Worm (Caenorhabditis elegans): ENCODE measurements around the gene lido-10.

Gene lido-10

DNA sequence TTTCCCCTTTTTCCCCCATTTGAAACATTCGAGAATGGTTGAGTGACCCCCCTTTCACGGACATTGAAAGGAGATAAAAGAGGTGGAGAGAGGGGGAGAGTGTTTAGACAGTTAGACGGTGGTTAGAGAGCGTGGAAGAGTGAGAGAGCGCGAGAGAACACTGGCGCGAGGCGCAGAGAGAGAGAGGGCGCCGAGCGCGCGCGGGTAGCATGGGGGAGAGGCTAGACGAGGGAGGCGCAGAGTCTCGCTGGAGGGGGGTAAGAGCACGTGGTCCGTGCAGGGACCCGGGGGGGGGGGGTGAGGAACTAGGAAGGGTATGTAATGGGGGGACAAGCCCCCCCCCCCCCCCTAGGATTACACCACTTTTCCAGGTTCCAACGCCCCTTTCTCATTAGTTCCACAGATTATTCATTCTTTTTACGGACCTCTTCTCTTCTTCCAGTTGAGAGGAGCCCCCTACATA lies 28.3 kb upstream of the lido-10 start (continued):
- TF ChIP-seq nhr-41 (GFP tag; IDR thresholded peaks at IDR 0.05): peak; percentile 97
- peak; percentile 76 for TF ChIP-seq nhr-111 (GFP tag; optimal IDR thresholded peaks at IDR 0.05)
- TF ChIP-seq F49E8.2 (tag; optimal IDR thresholded peaks at IDR 0.05; ENCODE audit: borderline replicate concordance): no peak
- TF ChIP-seq nhr-6 (tag; optimal IDR thresholded peaks at IDR 0.05): peak; percentile 90
- TF ChIP-seq hlh-30 (tag; optimal IDR thresholded peaks at IDR 0.05; ENCODE audit: insufficient read depth): peak; percentile 97
- TF ChIP-seq ZK337.2 (GFP tag; IDR thresholded peaks at IDR 0.05): 0 out of 2 replicates have a peak, but pooled peaks have one; percentile 6
- TF ChIP-seq ceh-32 (tag; optimal IDR thresholded peaks at IDR 0.05; ENCODE audit: poor library complexity): peak; percentile 29
- TF ChIP-seq hlh-11 (tag; optimal IDR thresholded peaks at IDR 0.05): peak; percentile 98
- peak; percentile 96 for TF ChIP-seq T26A8.4 (GFP tag; IDR thresholded peaks at IDR 0.05)
- peak; percentile 86; the same call in 1 of the 2 replicates for TF ChIP-seq nhr-42 (GFP tag; IDR thresholded peaks at IDR 0.05)
- peak; percentile 46 for TF ChIP-seq Y5F2A.4 (GFP tag; optimal IDR thresholded peaks at IDR 0.05)
- TF ChIP-seq nhr-102 (tag; optimal IDR thresholded peaks at IDR 0.05): peak; percentile 86
- peak; percentile 81; the same call in 1 of the 2 replicates for TF ChIP-seq tag-97 (GFP tag; IDR thresholded peaks at IDR 0.05)
- no peak for TF ChIP-seq ceh-28 (tag; optimal IDR thresholded peaks at IDR 0.05)
- no peak for TF ChIP-seq daf-8 (GFP tag; IDR thresholded peaks at IDR 0.05)
- TF ChIP-seq nhr-48 (tag; optimal IDR thresholded peaks at IDR 0.05): peak; percentile 89
- TF ChIP-seq mep-1 (tag; optimal IDR thresholded peaks at IDR 0.05): peak; percentile 96
- no peak for TF ChIP-seq ZK546.5 (tag; optimal IDR thresholded peaks at IDR 0.05)
- peak; percentile 98 for TF ChIP-seq gei-8 (GFP tag; optimal IDR thresholded peaks at IDR 0.05)
- no peak for TF ChIP-seq Y105C5A.15 (GFP tag; IDR thresholded peaks at IDR 0.05)
- no peak for TF ChIP-seq Y48G9A.11 (GFP tag; IDR thresholded peaks at IDR 0.05)
- peak; percentile 91 for TF ChIP-seq jun-1 (tag; optimal IDR thresholded peaks at IDR 0.05)
- TF ChIP-seq php-3 (GFP tag; IDR thresholded peaks at IDR 0.05): peak; percentile 94
- TF ChIP-seq duxl-1 (tag; optimal IDR thresholded peaks at IDR 0.05; ENCODE audit: poor library complexity): peak; percentile 92
- TF ChIP-seq aha-1 (tag): peak; percentile 99
- peak; percentile 85 for TF ChIP-seq T20F7.1 (GFP tag; optimal IDR thresholded peaks at IDR 0.05)
- TF ChIP-seq lin-13 (GFP tag; optimal IDR thresholded peaks at IDR 0.05): peak; percentile 89
- TF ChIP-seq nhr-10 (tag; optimal IDR thresholded peaks at IDR 0.05): peak; percentile 73
- no peak for TF ChIP-seq lin-39 (tag; optimal IDR thresholded peaks at IDR 0.05)
- peak in 1 of 2 experiments; percentile 44 for TF ChIP-seq daf-16 (GFP tag; optimal IDR thresholded peaks at IDR 0.05)
- TF ChIP-seq daf-16 (tag; optimal IDR thresholded peaks at IDR 0.05): peak; percentile 68
- no peak for TF ChIP-seq spr-1 (tag; optimal IDR thresholded peaks at IDR 0.05)
- peak; percentile 66; the same call in 1 of the 2 replicates for TF ChIP-seq dmd-8 (GFP tag; IDR thresholded peaks at IDR 0.05)
- TF ChIP-seq hif-1 (tag; optimal IDR thresholded peaks at IDR 0.05): peak in 1 of 2 experiments; percentile 85
- peak; percentile 94 to 98 for TF ChIP-seq mdl-1 (tag; optimal IDR thresholded peaks at IDR 0.05)
- peak; percentile 81 for TF ChIP-seq F37D6.2 (tag; optimal IDR thresholded peaks at IDR 0.05)
- TF ChIP-seq F26F4.8 (GFP tag; conservative IDR thresholded peaks at IDR 0.05): no peak
- TF ChIP-seq dpl-1 (GFP tag; optimal IDR thresholded peaks at IDR 0.05): peak; percentile 58
- no peak for TF ChIP-seq zfp-2 (tag; optimal IDR thresholded peaks at IDR 0.05)
- no peak for TF ChIP-seq aly-2 (tag; optimal IDR thresholded peaks at IDR 0.05)
- no peak for TF ChIP-seq nhr-237 (tag; optimal IDR thresholded peaks at IDR 0.05)
- TF ChIP-seq ztf-11 (tag; optimal IDR thresholded peaks at IDR 0.05): no peak
- TF ChIP-seq ztf-7 (tag; optimal IDR thresholded peaks at IDR 0.05): no peak
- TF ChIP-seq vab-7 (GFP tag; IDR thresholded peaks at IDR 0.05): peak; percentile 83
- peak; percentile 35 for TF ChIP-seq skn-1 (tag; optimal IDR thresholded peaks at IDR 0.05)
- no peak for TF ChIP-seq lir-3 (tag; optimal IDR thresholded peaks at IDR 0.05)
- TF ChIP-seq fos-1 (tag; optimal IDR thresholded peaks at IDR 0.05): peak; percentile 74
- TF ChIP-seq nhr-11 (tag; optimal IDR thresholded peaks at IDR 0.05): peak; percentile 90
- TF ChIP-seq daf-12 (tag; optimal IDR thresholded peaks at IDR 0.05): no peak
- no peak for TF ChIP-seq lin-15B (tag; optimal IDR thresholded peaks at IDR 0.05)
- TF ChIP-seq egl-27 (tag; optimal IDR thresholded peaks at IDR 0.05): no peak
- peak; percentile 91 for TF ChIP-seq fkh-10 (GFP tag; optimal IDR thresholded peaks at IDR 0.05)
